Comparison of ENCODE assay signal across 2 fruit fly cellular contexts in the genomic region with DNA sequence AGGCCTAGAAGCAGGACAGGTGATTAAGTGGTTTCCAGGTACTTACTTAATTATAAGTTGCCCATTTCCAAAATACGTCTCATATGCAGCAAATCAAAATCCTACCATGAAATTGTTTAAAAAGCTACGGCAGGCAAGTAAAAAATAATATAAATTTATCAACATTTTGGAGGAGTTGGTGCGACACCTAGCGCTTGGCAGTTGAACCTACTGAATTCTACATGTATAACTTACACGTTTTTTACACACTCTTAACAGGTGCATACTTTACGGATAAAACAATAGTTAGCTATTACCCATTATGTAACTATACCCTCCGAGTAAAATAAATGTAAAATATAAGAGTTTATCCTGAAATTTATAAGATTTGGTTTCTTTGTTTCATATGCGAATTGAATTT.
TF ChIP-seq lines count a peak whose summit lies in the region.

No protein-coding gene starts in this region.

TF ChIP-seq in whole organism, embryonic, 481 proteins besides CTCF, POLR2A, EP300 and RAD21 (continued from another document and continues in another):
- TF ChIP-seq fd96Cb (tag; optimal IDR thresholded peaks at IDR 0.05; lab: Kevin White, UChicago) (peak; percentile 36), CG10267 (tag; optimal IDR thresholded peaks at IDR 0.05; lab: Kevin White, UChicago) (peak; percentile 56), ato (GFP tag; IDR thresholded peaks at IDR 0.05; lab: Robert Waterston, UW; ENCODE audit: partially characterized antibody) (no peak), CG13424 (tag; optimal IDR thresholded peaks at IDR 0.05; lab: Kevin White, UChicago) (peak; percentile 78), CG7372 (GFP tag; IDR thresholded peaks at IDR 0.05; lab: Robert Waterston, UW) (0 out of 2 replicates have a peak, but pooled peaks have one; percentile 44), Ptx1 (GFP tag; IDR thresholded peaks at IDR 0.05; lab: Robert Waterston, UW) (peak; percentile 66), CG12236 (GFP tag; optimal IDR thresholded peaks at IDR 0.05; lab: Kevin White, UChicago) (peak; percentile 18), CG6813 (GFP tag; optimal IDR thresholded peaks at IDR 0.05; lab: Kevin White, UChicago) (peak; percentile 6), CG16863 (GFP tag; optimal IDR thresholded peaks at IDR 0.05; lab: Kevin White, UChicago) (peak; percentile 46), Asciz (GFP tag; optimal IDR thresholded peaks at IDR 0.05; lab: Kevin White, UChicago) (peak; percentile 42), tgo (GFP tag; IDR thresholded peaks at IDR 0.05; lab: Robert Waterston, UW) (peak; percentile 61), sd (tag; optimal IDR thresholded peaks at IDR 0.05; lab: Kevin White, UChicago) (no peak), jing (GFP tag; optimal IDR thresholded peaks at IDR 0.05; lab: Kevin White, UChicago) (peak; percentile 35), caup (GFP tag; optimal IDR thresholded peaks at IDR 0.05; lab: Kevin White, UChicago; ENCODE audit: severe bottlenecking) (peak; percentile 77), btn (GFP tag; optimal IDR thresholded peaks at IDR 0.05; lab: Kevin White, UChicago) (peak; percentile 31), CG2712 (tag; optimal IDR thresholded peaks at IDR 0.05; lab: Kevin White, UChicago) (peak; percentile 73), mirr (GFP tag; optimal IDR thresholded peaks at IDR 0.05; lab: Kevin White, UChicago) (peak; percentile 2), nom (GFP tag; optimal IDR thresholded peaks at IDR 0.05; lab: Kevin White, UChicago) (no peak), CG11398 (GFP tag; optimal IDR thresholded peaks at IDR 0.05; lab: Kevin White, UChicago) (no peak), fu2 (GFP tag; optimal IDR thresholded peaks at IDR 0.05; lab: Kevin White, UChicago) (peak; percentile 24), CG8924 (tag; optimal IDR thresholded peaks at IDR 0.05; lab: Kevin White, UChicago) (peak; percentile 41), CG7963 (GFP tag; IDR thresholded peaks at IDR 0.05; lab: Robert Waterston, UW; ENCODE audit: partially characterized antibody) (no peak), CG18599 (GFP tag; optimal IDR thresholded peaks at IDR 0.05; lab: Kevin White, UChicago) (peak; percentile 10), MTF-1 (GFP tag; optimal IDR thresholded peaks at IDR 0.05; lab: Kevin White, UChicago; ENCODE audit: borderline replicate concordance) (no peak), Fer3 (tag; optimal IDR thresholded peaks at IDR 0.05; lab: Kevin White, UChicago) (peak; percentile 44), CG32532 (GFP tag; IDR thresholded peaks at IDR 0.05; lab: Robert Waterston, UW) (peak; percentile 79), Dad (GFP tag; optimal IDR thresholded peaks at IDR 0.05; lab: Kevin White, UChicago) (peak; percentile 51), CG11723 (GFP tag; optimal IDR thresholded peaks at IDR 0.05; lab: Kevin White, UChicago) (peak; percentile 38), zen2 (GFP tag; IDR thresholded peaks at IDR 0.05; lab: Robert Waterston, UW; ENCODE audit: partially characterized antibody) (no peak), ranshi (GFP tag; IDR thresholded peaks at IDR 0.05; lab: Robert Waterston, UW) (no peak), chm (GFP tag; IDR thresholded peaks at IDR 0.05; lab: Robert Waterston, UW) (peak; percentile 63), bcd (GFP tag; optimal IDR thresholded peaks at IDR 0.05; lab: Kevin White, UChicago) (peak; percentile 68), CG6854 (GFP tag; optimal IDR thresholded peaks at IDR 0.05; lab: Kevin White, UChicago) (no peak), Hr51 (GFP tag; optimal IDR thresholded peaks at IDR 0.05; lab: Kevin White, UChicago) (peak; percentile 41 to 65), ase (GFP tag; IDR thresholded peaks at IDR 0.05; lab: Robert Waterston, UW) (peak; percentile 69; the same call in 2 of the 3 replicates), Med (GFP tag; lab: Kevin White, UChicago) (peak; percentile 95), emc (GFP tag; optimal IDR thresholded peaks at IDR 0.05; lab: Kevin White, UChicago) (peak; percentile 16), phol (tag; optimal IDR thresholded peaks at IDR 0.05; lab: Kevin White, UChicago) (peak; percentile 67), pb (GFP tag; optimal IDR thresholded peaks at IDR 0.05; lab: Kevin White, UChicago) (no peak), CG5245 (GFP tag; optimal IDR thresholded peaks at IDR 0.05; lab: Kevin White, UChicago) (peak; percentile 63), CG33557 (GFP tag; optimal IDR thresholded peaks at IDR 0.05; lab: Kevin White, UChicago) (peak; percentile 43), Mes4 (GFP tag; optimal IDR thresholded peaks at IDR 0.05; lab: Kevin White, UChicago) (peak; percentile 63), CG11085 (GFP tag; IDR thresholded peaks at IDR 0.05; lab: Robert Waterston, UW) (peak; percentile 59), Hey (tag; optimal IDR thresholded peaks at IDR 0.05; lab: Kevin White, UChicago) (no peak), CG15514 (GFP tag; optimal IDR thresholded peaks at IDR 0.05; lab: Kevin White, UChicago) (peak; percentile 62), MBD-R2 (GFP tag; IDR thresholded peaks at IDR 0.05; lab: Robert Waterston, UW) (peak; percentile 17; the same call in 1 of the 2 replicates), CG6791 (GFP tag; IDR thresholded peaks at IDR 0.05; lab: Robert Waterston, UW; ENCODE audit: partially characterized antibody) (peak; percentile 59; the same call in 1 of the 3 replicates), ham (GFP tag; IDR thresholded peaks at IDR 0.05; lab: Robert Waterston, UW) (peak; percentile 44; the same call in 1 of the 2 replicates), Spps (tag; optimal IDR thresholded peaks at IDR 0.05; lab: Kevin White, UChicago) (peak; percentile 2), CG6175 (GFP tag; IDR thresholded peaks at IDR 0.05; lab: Robert Waterston, UW) (no peak), so (GFP tag; IDR thresholded peaks at IDR 0.05; lab: Robert Waterston, UW) (no peak), sima (GFP tag; optimal IDR thresholded peaks at IDR 0.05; lab: Kevin White, UChicago) (no peak), Atf3 (GFP tag; optimal IDR thresholded peaks at IDR 0.05; lab: Kevin White, UChicago) (peak; percentile 50), HHEX (GFP tag; optimal IDR thresholded peaks at IDR 0.05; lab: Kevin White, UChicago) (peak; percentile 49), pnt (GFP tag; optimal IDR thresholded peaks at IDR 0.05; lab: Kevin White, UChicago) (no peak), Fer2 (tag; optimal IDR thresholded peaks at IDR 0.05; lab: Kevin White, UChicago) (peak; percentile 11), HmgZ (tag; optimal IDR thresholded peaks at IDR 0.05; lab: Kevin White, UChicago) (peak; percentile 76), CG1647 (GFP tag; optimal IDR thresholded peaks at IDR 0.05; lab: Kevin White, UChicago) (peak; percentile 44), danr (GFP tag; IDR thresholded peaks at IDR 0.05; lab: Robert Waterston, UW) (no peak), Rx (GFP tag; IDR thresholded peaks at IDR 0.05; lab: Robert Waterston, UW) (peak; percentile 10; the same call in 1 of the 2 replicates), wor (GFP tag; IDR thresholded peaks at IDR 0.05; lab: Robert Waterston, UW) (peak; percentile 28; the same call in 1 of the 2 replicates), bab2 (GFP tag; optimal IDR thresholded peaks at IDR 0.05; lab: Kevin White, UChicago) (peak; percentile 36)

TF ChIP-seq in whole organism, prepupa, 60 proteins besides CTCF, POLR2A, EP300 and RAD21 (continued from another document):
- no peak for TF ChIP-seq CG11294 (GFP tag; IDR thresholded peaks at IDR 0.05; lab: Robert Waterston, UW)
- peak; percentile 59 for TF ChIP-seq cyc (GFP tag; optimal IDR thresholded peaks at IDR 0.05; lab: Kevin White, UChicago)
- TF ChIP-seq CG34406 (GFP tag; optimal IDR thresholded peaks at IDR 0.05; lab: Kevin White, UChicago): no peak
- TF ChIP-seq CG10669 (GFP tag; optimal IDR thresholded peaks at IDR 0.05; lab: Kevin White, UChicago): no peak
- TF ChIP-seq fd59A (GFP tag; optimal IDR thresholded peaks at IDR 0.05; lab: Kevin White, UChicago): no peak
- TF ChIP-seq dac (GFP tag; optimal IDR thresholded peaks at IDR 0.05; lab: Kevin White, UChicago): no peak
- TF ChIP-seq CG6163 (GFP tag; IDR thresholded peaks at IDR 0.05; lab: Robert Waterston, UW): no peak
- TF ChIP-seq spab (GFP tag; optimal IDR thresholded peaks at IDR 0.05; lab: Kevin White, UChicago): no peak
- TF ChIP-seq CG32006 (GFP tag; optimal IDR thresholded peaks at IDR 0.05; lab: Kevin White, UChicago): peak; percentile 25
- TF ChIP-seq acj6 (GFP tag; optimal IDR thresholded peaks at IDR 0.05; lab: Kevin White, UChicago): peak; percentile 41
- TF ChIP-seq CG31627 (GFP tag; optimal IDR thresholded peaks at IDR 0.05; lab: Kevin White, UChicago): peak; percentile 44
- TF ChIP-seq Met (GFP tag; optimal IDR thresholded peaks at IDR 0.05; lab: Kevin White, UChicago): peak; percentile 49
- TF ChIP-seq eg (GFP tag; IDR thresholded peaks at IDR 0.05; lab: Robert Waterston, UW): no peak
- no peak for TF ChIP-seq Hr38 (GFP tag; optimal IDR thresholded peaks at IDR 0.05; lab: Kevin White, UChicago)
- peak; percentile 22 for TF ChIP-seq dsx (GFP tag; optimal IDR thresholded peaks at IDR 0.05; lab: Kevin White, UChicago; ENCODE audit: poor library complexity, severe bottlenecking)
- TF ChIP-seq CG8319 (GFP tag; optimal IDR thresholded peaks at IDR 0.05; lab: Kevin White, UChicago): no peak
- peak; percentile 61 for TF ChIP-seq CG3919 (GFP tag; optimal IDR thresholded peaks at IDR 0.05; lab: Kevin White, UChicago)
- no peak for TF ChIP-seq salr (GFP tag; optimal IDR thresholded peaks at IDR 0.05; lab: Kevin White, UChicago)
- peak; percentile 60 for TF ChIP-seq Sox14 (GFP tag; optimal IDR thresholded peaks at IDR 0.05; lab: Kevin White, UChicago)
- TF ChIP-seq svp (GFP tag; lab: Kevin White, UChicago): no peak
- peak; percentile 13 for TF ChIP-seq Smox (GFP tag; optimal IDR thresholded peaks at IDR 0.05; lab: Kevin White, UChicago)
- no peak for TF ChIP-seq CG11762 (GFP tag; optimal IDR thresholded peaks at IDR 0.05; lab: Kevin White, UChicago; ENCODE audit: insufficient read depth)
- TF ChIP-seq CG4318 (GFP tag; optimal IDR thresholded peaks at IDR 0.05; lab: Kevin White, UChicago): no peak
- no peak for TF ChIP-seq Ets96B (tag; optimal IDR thresholded peaks at IDR 0.05; lab: Kevin White, UChicago)
- TF ChIP-seq CG11902 (GFP tag; optimal IDR thresholded peaks at IDR 0.05; lab: Kevin White, UChicago): no peak
- TF ChIP-seq lz (GFP tag; optimal IDR thresholded peaks at IDR 0.05; lab: Kevin White, UChicago): peak; percentile 60
- no peak for TF ChIP-seq Eip93F (GFP tag; optimal IDR thresholded peaks at IDR 0.05; lab: Kevin White, UChicago)
- TF ChIP-seq ss (GFP tag; optimal IDR thresholded peaks at IDR 0.05; lab: Kevin White, UChicago): no peak
- peak; percentile 30 for TF ChIP-seq pdm3 (GFP tag; optimal IDR thresholded peaks at IDR 0.05; lab: Kevin White, UChicago)
- no peak for TF ChIP-seq CG7368 (GFP tag; optimal IDR thresholded peaks at IDR 0.05; lab: Kevin White, UChicago)
- no peak for TF ChIP-seq CG16779 (tag; optimal IDR thresholded peaks at IDR 0.05; lab: Kevin White, UChicago)
- no peak for TF ChIP-seq CG6276 (GFP tag; optimal IDR thresholded peaks at IDR 0.05; lab: Kevin White, UChicago)
- no peak for TF ChIP-seq Gug (GFP tag; IDR thresholded peaks at IDR 0.05; lab: Robert Waterston, UW)
- no peak for TF ChIP-seq Sox15 (GFP tag; optimal IDR thresholded peaks at IDR 0.05; lab: Kevin White, UChicago)
- peak; percentile 52 for TF ChIP-seq Hr4 (GFP tag; optimal IDR thresholded peaks at IDR 0.05; lab: Kevin White, UChicago)
- TF ChIP-seq CG1621 (tag; optimal IDR thresholded peaks at IDR 0.05; lab: Kevin White, UChicago): no peak
- peak; percentile 41 for TF ChIP-seq Hr39 (GFP tag; optimal IDR thresholded peaks at IDR 0.05; lab: Kevin White, UChicago)
- TF ChIP-seq CG10631 (GFP tag; optimal IDR thresholded peaks at IDR 0.05; lab: Kevin White, UChicago): no peak
- TF ChIP-seq CG15336 (GFP tag; IDR thresholded peaks at IDR 0.05; lab: Robert Waterston, UW): no peak
